Worm (Caenorhabditis elegans) whole organism, mixed stage, embryonic: Measurements from ENCODE around the gene dop-2.

Source experiments
- elt-3 ChIP-seq: fragments of 150-350 bp; optimal IDR thresholded peaks from 2 replicates; lab custom pipeline; 2014; ENCODE audit warnings: missing biosample characterization, missing genetic modification characterization
- lin-32 ChIP-seq: fragments of 200-800 bp; sonication (Bioruptor generic); optimal IDR thresholded peaks from 2 replicates; lab custom pipeline; 2018; ENCODE audit warnings: mild to moderate bottlenecking, missing genetic modification characterization, missing compliant biosample characterization
- nhr-28 ChIP-seq: fragments of 150-350 bp; optimal IDR thresholded peaks from 2 replicates; lab custom pipeline; 2014; ENCODE audit warnings: missing biosample characterization, missing genetic modification characterization
- nhr-76 ChIP-seq: sonication (generic microtip); optimal IDR thresholded peaks from 2 replicates; lab custom pipeline; 2017; ENCODE audit warnings: missing biosample characterization, missing genetic modification characterization
- pha-4 ChIP-seq: fragments of 150-350 bp; optimal IDR thresholded peaks from 2 replicates; lab custom pipeline; 2018; ENCODE audit warnings: missing biosample characterization, missing genetic modification reagents, missing genetic modification characterization
- unc-62 ChIP-seq: fragments of 150-350 bp; optimal IDR thresholded peaks from 2 replicates; lab custom pipeline; 2014; ENCODE audit warnings: missing biosample characterization, missing genetic modification reagents, missing genetic modification characterization

- TF ChIP-seq lin-32 (GFP tag; lab: Kevin White, UChicago) (no peak), nhr-28 (tag; lab: Kevin White, UChicago) (no peak), nhr-76 (tag; lab: Kevin White, UChicago) (no peak), unc-62 (GFP tag; lab: Kevin White, UChicago) (no peak), elt-3 (tag; lab: Kevin White, UChicago) (no peak), pha-4 (no peak)
Observed at ce11 chrV:9628603-9629002, 20.2 kb downstream of the dop-2 start.
